Worm (Caenorhabditis elegans): ENCODE results near the gene pipp-4P.

- TF ChIP-seq unc-55 (GFP tag; optimal IDR thresholded peaks at IDR 0.05) (peak; percentile 79), unc-39 (tag; optimal IDR thresholded peaks at IDR 0.05) (no peak), snpc-4 (tag; optimal IDR thresholded peaks at IDR 0.05) (no peak), nhr-77 (tag; optimal IDR thresholded peaks at IDR 0.05) (no peak), nhr-237 (tag; optimal IDR thresholded peaks at IDR 0.05) (no peak), nhr-23 (tag; optimal IDR thresholded peaks at IDR 0.05) (no peak)
Measured at ce11 chrIII:2805084-2805483, 14.0 kb upstream of the pipp-4P start, which contains the start of gene Y71H2AM.3.

Measured in whole organism, L2 larva.